Fruit fly (Drosophila melanogaster) whole organism: ENCODE measurements around the gene Smg5.

Experiments used
- CG8478 ChIP-seq: fragments of >200 bp; optimal IDR thresholded peaks from 2 replicates; lab custom pipeline; 2018; ENCODE audit warnings: inconsistent platforms
- Dll ChIP-seq: fragments of >200 bp; optimal IDR thresholded peaks from 2 replicates; lab custom pipeline; 2017
- EcR ChIP-seq, 2 experiments: fragments of >200 bp; optimal IDR thresholded peaks; 2 replicates each; lab custom pipeline; 2017; ENCODE audit warnings: missing biosample characterization in 2 of 2, missing genetic modification characterization in 2 of 2, missing genetic modification reagents in 2 of 2
- pan ChIP-seq: fragments of >200 bp; optimal IDR thresholded peaks from 2 replicates; lab custom pipeline; 2017
- psq ChIP-seq: fragments of >200 bp; optimal IDR thresholded peaks from 2 replicates; lab custom pipeline; 2017
- usp ChIP-seq: fragments of >200 bp; optimal IDR thresholded peaks from 2 replicates; lab custom pipeline; 2017; ENCODE audit warnings: missing biosample characterization, missing genetic modification characterization, mixed read lengths

The Smg5 gene

dm6 chr2L:13904331-13904911 is at the start of gene Smg5:
Gene Smg5, minus strand, starts transcription at chr2L:13904661.
- TF ChIP-seq CG8478 (no peak), EcR (GFP tag; optimal IDR thresholded peaks at IDR 0.05; lab: Kevin White, UChicago) (no peak), usp (GFP tag; lab: Kevin White, UChicago) (no peak), pan (no peak), psq (lab: Kevin White, UChicago) (no peak), Dll (lab: Kevin White, UChicago) (no peak)

- TF ChIP-seq CG8478, result no peak
These were observed 45.3 kb upstream of the Smg5 start for dm6 chr2L:13949789-13950188.

DNA sequence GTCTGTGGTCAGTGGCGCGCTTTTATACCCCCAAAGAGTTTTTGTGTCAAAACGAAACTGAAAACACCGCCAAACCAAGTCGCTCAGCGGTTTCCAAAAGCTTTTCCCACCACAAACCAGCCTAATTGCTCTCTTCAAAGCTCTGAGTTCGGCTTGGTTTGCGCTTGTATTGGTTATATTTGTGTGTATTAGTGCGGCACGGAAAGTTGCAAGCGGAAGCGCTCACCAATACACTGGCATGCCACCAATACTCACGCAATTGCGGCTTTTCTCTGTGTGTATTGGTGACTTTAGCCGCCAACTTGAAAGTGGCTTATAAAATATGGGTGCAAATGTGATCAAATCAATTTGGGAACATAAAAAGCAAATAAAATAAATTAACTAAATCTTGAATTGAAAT is 43.0 kb upstream of the Smg5 start, which contains the start of gene Vajk3:
Gene Vajk3 (minus strand): TSS at position 1 of the 400 bp plus-strand sequence.
- TF ChIP-seq CG8478, result no peak
- no peak for TF ChIP-seq usp (GFP tag; lab: Kevin White, UChicago)
- no peak for TF ChIP-seq psq (lab: Kevin White, UChicago)
- TF ChIP-seq EcR (GFP tag; optimal IDR thresholded peaks at IDR 0.05; lab: Kevin White, UChicago), result no peak
- TF ChIP-seq pan, result no peak
- no peak for TF ChIP-seq Dll (lab: Kevin White, UChicago)

DNA sequence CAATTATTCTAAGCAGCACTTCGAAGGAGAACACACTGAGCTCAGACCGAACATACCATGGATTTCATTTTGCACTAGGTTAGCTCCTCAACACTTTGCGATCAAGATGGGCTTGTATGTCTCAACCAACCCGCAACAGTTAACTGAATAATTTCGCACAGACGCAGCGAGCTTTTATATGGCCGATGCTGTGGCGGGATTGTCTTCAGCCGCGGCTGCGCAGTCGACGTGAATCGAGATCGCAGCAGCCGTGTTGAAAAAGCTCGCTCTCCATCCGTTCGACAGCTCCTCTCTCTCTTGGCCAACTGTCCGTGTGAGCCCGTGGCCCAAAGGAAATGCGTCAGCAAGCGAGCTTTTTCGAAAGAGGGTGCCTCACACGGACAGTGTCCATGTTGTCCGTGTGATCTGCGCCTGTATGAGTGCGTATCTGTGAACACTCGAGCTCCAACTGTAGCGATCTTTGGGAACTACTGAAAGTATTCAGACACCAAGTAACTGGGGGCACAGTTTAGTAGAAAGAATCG is 30.1 kb upstream of the Smg5 start, which contains the start of gene Vajk2:
Gene Vajk2 (minus strand): TSS at position 151 of the 524 bp plus-strand sequence.
- TF ChIP-seq usp (GFP tag; lab: Kevin White, UChicago) (no peak), CG8478 (no peak), Dll (lab: Kevin White, UChicago) (no peak), pan (no peak), psq (lab: Kevin White, UChicago) (no peak), EcR (GFP tag; optimal IDR thresholded peaks at IDR 0.05; lab: Kevin White, UChicago) (no peak)

DNA sequence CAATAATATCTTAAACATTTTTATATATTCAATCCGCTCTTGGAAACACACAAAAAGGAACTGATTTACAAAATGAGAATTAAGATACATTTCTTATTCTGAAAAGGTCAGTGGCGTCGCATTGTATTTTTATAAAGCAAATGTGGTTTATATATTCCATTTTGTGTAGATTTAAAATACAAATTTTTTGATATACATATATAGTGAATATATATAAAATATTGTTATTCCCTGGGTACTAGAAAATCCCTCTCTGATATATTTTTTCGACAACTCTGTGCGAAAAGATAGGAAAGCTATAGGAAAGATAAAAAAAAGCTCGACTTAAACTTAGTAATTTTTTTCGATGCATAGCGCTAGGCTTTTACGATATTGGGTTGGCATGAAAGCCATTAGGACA is 26.9 kb upstream of the Smg5 start, which contains the start of gene CG42711:
Gene CG42711 (minus strand): TSS at position 45 of the 400 bp plus-strand sequence.
- TF ChIP-seq psq (lab: Kevin White, UChicago) (no peak), Dll (lab: Kevin White, UChicago) (no peak), pan (no peak), EcR (GFP tag; optimal IDR thresholded peaks at IDR 0.05; lab: Kevin White, UChicago) (no peak), usp (GFP tag; lab: Kevin White, UChicago) (no peak), CG8478 (no peak)

- no peak for TF ChIP-seq EcR (GFP tag; optimal IDR thresholded peaks at IDR 0.05; lab: Kevin White, UChicago)
- TF ChIP-seq usp (GFP tag; lab: Kevin White, UChicago), result no peak
- TF ChIP-seq Dll (lab: Kevin White, UChicago), result no peak
- TF ChIP-seq psq (lab: Kevin White, UChicago), result no peak
- TF ChIP-seq pan, result no peak
These were observed 24.0 kb upstream of the Smg5 start for dm6 chr2L:13928461-13928860.

dm6 chr2L:13925699-13926098 is 21.2 kb upstream of the Smg5 start:
- TF ChIP-seq EcR (GFP tag; optimal IDR thresholded peaks at IDR 0.05; lab: Kevin White, UChicago) (no peak), usp (GFP tag; lab: Kevin White, UChicago) (no peak), pan (no peak), psq (lab: Kevin White, UChicago) (no peak), CG8478 (no peak), Dll (lab: Kevin White, UChicago) (no peak)

dm6 chr2L:13923984-13924383 is 19.5 kb upstream of the Smg5 start:
- no peak for TF ChIP-seq pan
- no peak for TF ChIP-seq usp (GFP tag; lab: Kevin White, UChicago)
- no peak for TF ChIP-seq EcR (GFP tag; optimal IDR thresholded peaks at IDR 0.05; lab: Kevin White, UChicago)
- no peak for TF ChIP-seq psq (lab: Kevin White, UChicago)
- no peak for TF ChIP-seq CG8478
- no peak for TF ChIP-seq Dll (lab: Kevin White, UChicago)

- TF ChIP-seq EcR (GFP tag; optimal IDR thresholded peaks at IDR 0.05; lab: Kevin White, UChicago) (no peak), usp (GFP tag; lab: Kevin White, UChicago) (no peak), pan (no peak), Dll (lab: Kevin White, UChicago) (no peak), psq (lab: Kevin White, UChicago) (no peak), CG8478 (no peak)
These were observed 19.0 kb upstream of the Smg5 start, which contains the start of gene Vajk1 for dm6 chr2L:13923453-13923852. Gene Vajk1, minus strand, starts transcription at chr2L:13923553.

DNA sequence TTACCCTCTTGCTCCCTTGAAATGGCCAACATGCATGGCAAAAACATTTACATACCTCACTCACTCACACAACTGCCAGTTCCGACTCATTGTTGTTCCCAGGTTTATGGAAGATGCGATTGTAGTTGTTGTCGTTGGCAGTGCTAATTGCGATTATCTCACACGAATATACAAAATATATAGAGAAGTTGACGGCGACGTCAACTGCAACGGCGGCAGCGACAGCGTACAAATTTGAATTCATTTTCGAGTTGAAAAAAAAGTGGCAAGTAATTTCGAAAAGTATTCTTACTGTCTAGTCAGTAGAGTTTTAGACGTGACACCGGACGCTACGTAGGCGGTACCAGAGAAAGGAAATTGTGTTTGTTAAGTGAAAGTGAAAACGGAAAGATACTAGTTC is 10.0 kb upstream of the Smg5 start, which contains the start of gene Ance-3:
Gene Ance-3 (plus strand): TSS at position 301 of the 400 bp plus-strand sequence.
- TF ChIP-seq CG8478 (no peak), EcR (GFP tag; optimal IDR thresholded peaks at IDR 0.05; lab: Kevin White, UChicago) (no peak), usp (GFP tag; lab: Kevin White, UChicago) (no peak), psq (lab: Kevin White, UChicago) (no peak), Dll (lab: Kevin White, UChicago) (no peak), pan (no peak)

- no peak for TF ChIP-seq Dll (lab: Kevin White, UChicago)
- no peak for TF ChIP-seq EcR (GFP tag; optimal IDR thresholded peaks at IDR 0.05; lab: Kevin White, UChicago)
- TF ChIP-seq psq (lab: Kevin White, UChicago), result no peak
- no peak for TF ChIP-seq CG8478
- TF ChIP-seq usp (GFP tag; lab: Kevin White, UChicago), result no peak
- no peak for TF ChIP-seq pan
These were observed 7.3 kb upstream of the Smg5 start, which contains the start of gene Acyp for dm6 chr2L:13911783-13912182. Gene Acyp, plus strand, starts transcription at chr2L:13912083.

- no peak for TF ChIP-seq CG8478
- no peak for TF ChIP-seq EcR (GFP tag; optimal IDR thresholded peaks at IDR 0.05; lab: Kevin White, UChicago)
- no peak for TF ChIP-seq Dll (lab: Kevin White, UChicago)
- no peak for TF ChIP-seq usp (GFP tag; lab: Kevin White, UChicago)
- no peak for TF ChIP-seq pan
- no peak for TF ChIP-seq psq (lab: Kevin White, UChicago)
These were observed 4.6 kb upstream of the Smg5 start, which contains the start of gene Ance-2 for dm6 chr2L:13909033-13909432. Gene Ance-2, plus strand, starts transcription at chr2L:13909333.
